Worm (Caenorhabditis elegans): Measurements from ENCODE around the gene daf-7.

daf-7 gene

DNA sequence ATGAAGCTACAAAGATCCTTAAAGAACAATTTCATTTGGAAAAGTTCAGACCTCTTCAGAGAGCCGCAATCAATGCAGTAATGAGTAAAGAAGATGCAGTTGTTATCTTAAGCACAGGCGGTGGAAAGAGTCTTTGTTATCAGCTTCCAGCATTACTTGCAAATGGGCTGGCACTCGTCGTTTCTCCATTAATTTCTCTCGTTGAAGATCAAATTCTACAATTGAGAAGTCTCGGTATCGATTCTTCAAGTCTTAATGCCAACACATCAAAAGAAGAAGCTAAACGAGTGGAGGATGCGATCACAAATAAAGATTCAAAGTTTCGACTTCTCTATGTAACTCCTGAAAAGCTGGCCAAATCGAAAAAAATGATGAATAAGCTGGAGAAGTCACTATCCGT, 45.3 kb downstream of the daf-7 start:
- TF ChIP-seq ztf-29 (GFP tag; IDR thresholded peaks at IDR 0.05) (no peak), ztf-23 (GFP tag; IDR thresholded peaks at IDR 0.05) (no peak), cog-1 (tag; optimal IDR thresholded peaks at IDR 0.05) (no peak), T22C8.4 (GFP tag; IDR thresholded peaks at IDR 0.05) (no peak), tab-1 (GFP tag; IDR thresholded peaks at IDR 0.05) (no peak), med-1 (GFP tag; optimal IDR thresholded peaks at IDR 0.05; ENCODE audit: insufficient read depth) (no peak)

DNA sequence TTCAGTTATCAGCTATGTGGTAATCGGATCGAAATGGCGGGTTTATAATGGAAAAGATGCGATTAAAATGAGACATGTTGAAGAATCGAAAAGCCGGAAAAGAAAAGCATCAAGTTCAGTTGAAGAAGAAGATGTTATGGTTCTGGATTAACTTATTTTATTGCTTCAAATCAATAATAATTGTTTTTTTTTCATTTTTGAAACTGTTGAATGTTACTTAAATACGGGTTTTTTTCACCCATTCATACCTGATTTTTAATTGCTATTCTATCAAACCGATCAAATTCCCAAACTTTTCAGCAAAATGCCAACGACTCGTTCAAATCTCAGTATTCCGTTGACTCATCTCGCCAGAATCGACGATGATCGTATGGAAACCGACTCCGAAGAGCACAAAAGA, 48.3 kb downstream of the daf-7 start, which contains the start of gene exos-4.2:
exos-4.2 (plus strand) TSS at position 301 of the 400 bp plus-strand sequence.
- TF ChIP-seq klf-2 (GFP tag; conservative IDR thresholded peaks at IDR 0.05) (no peak), cog-1 (tag; optimal IDR thresholded peaks at IDR 0.05) (no peak), ref-1 (GFP tag; conservative IDR thresholded peaks at IDR 0.05) (no peak), ztf-23 (GFP tag; IDR thresholded peaks at IDR 0.05) (no peak), med-1 (GFP tag; optimal IDR thresholded peaks at IDR 0.05; ENCODE audit: insufficient read depth) (no peak), T22C8.4 (GFP tag; IDR thresholded peaks at IDR 0.05) (no peak), ztf-29 (GFP tag; IDR thresholded peaks at IDR 0.05) (no peak), flt-1 (GFP tag; IDR thresholded peaks at IDR 0.05) (no peak), tab-1 (GFP tag; IDR thresholded peaks at IDR 0.05) (no peak)

DNA sequence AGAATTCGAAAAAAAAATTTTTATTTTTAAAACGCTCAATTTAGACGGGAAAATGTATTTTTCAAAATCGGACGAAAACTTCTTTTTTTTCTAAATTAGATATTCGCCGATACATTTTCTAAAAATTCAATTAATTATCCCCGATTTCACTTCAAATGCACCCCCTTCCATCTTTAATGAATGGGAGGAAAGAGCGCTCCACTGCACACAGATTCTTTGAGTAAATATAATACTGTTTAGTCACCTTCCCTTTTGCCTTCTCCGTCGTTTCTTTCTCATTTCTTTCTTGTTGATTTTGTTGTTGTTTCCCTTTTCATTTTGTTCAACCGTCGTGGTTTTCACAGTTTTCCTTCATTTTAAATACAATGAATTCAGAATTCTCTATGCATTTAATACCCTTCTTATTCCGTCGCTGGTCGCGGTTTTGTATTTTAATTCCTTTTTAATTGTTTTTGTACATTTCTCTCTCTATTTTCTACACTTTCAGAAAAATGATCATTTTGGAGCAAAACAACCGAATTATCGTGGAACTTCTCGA, 50.2 kb downstream of the daf-7 start, which contains the start of gene arx-4:
arx-4 (plus strand) TSS at position 488 of the 538 bp plus-strand sequence.
- TF ChIP-seq flt-1 (GFP tag; IDR thresholded peaks at IDR 0.05) (no peak), ztf-29 (GFP tag; IDR thresholded peaks at IDR 0.05) (no peak)
